Fruit fly (Drosophila melanogaster) whole organism: ENCODE data around the gene CG17329.

Source experiments
- CG8478 ChIP-seq: fragments of >200 bp; optimal IDR thresholded peaks from 2 replicates; lab custom pipeline; 2018; ENCODE audit warnings: inconsistent platforms
- EcR ChIP-seq, 2 experiments: fragments of >200 bp; optimal IDR thresholded peaks; 2 replicates each; lab custom pipeline; 2017; ENCODE audit warnings: missing biosample characterization in 2 of 2, missing genetic modification characterization in 2 of 2, missing genetic modification reagents in 2 of 2
- psq ChIP-seq: fragments of >200 bp; optimal IDR thresholded peaks from 2 replicates; lab custom pipeline; 2017
- usp ChIP-seq: fragments of >200 bp; optimal IDR thresholded peaks from 2 replicates; lab custom pipeline; 2017; ENCODE audit warnings: missing biosample characterization, missing genetic modification characterization, mixed read lengths

- TF ChIP-seq usp (GFP tag; lab: Kevin White, UChicago): no peak
- TF ChIP-seq psq: no peak
- TF ChIP-seq EcR (GFP tag; optimal IDR thresholded peaks at IDR 0.05; lab: Kevin White, UChicago): no peak
- no peak for TF ChIP-seq CG8478
Measured at dm6 chr2L:16255232-16256117, 35.6 kb upstream of the CG17329 start.
